Worm (Caenorhabditis elegans) whole organism, L2 larva: ENCODE results near the gene C23G10.10.
A peak's percentile ranks its signal among the peaks of the same experiment; 100 is the strongest.

ENCODE experiments used
- C34F6.9 ChIP-seq: fragments of 150-350 bp; optimal IDR thresholded peaks from 2 replicates; lab custom pipeline; 2014; ENCODE audit warnings: missing biosample characterization, missing genetic modification characterization
- F13H6.1 ChIP-seq: sonication (generic microtip); optimal IDR thresholded peaks from 2 replicates; lab custom pipeline; 2016; ENCODE audit warnings: missing genetic modification characterization, missing compliant biosample characterization
- R02D3.7 ChIP-seq: fragments of 150-350 bp; optimal IDR thresholded peaks from 2 replicates; lab custom pipeline; 2014; ENCODE audit warnings: missing biosample characterization, missing genetic modification characterization
- Y55F3AM.14 ChIP-seq: fragments of 200-800 bp; sonication (Bioruptor generic); optimal IDR thresholded peaks from 2 replicates; lab custom pipeline; 2018; ENCODE audit warnings: mild to moderate bottlenecking, missing genetic modification characterization, missing compliant biosample characterization
- ZK546.5 ChIP-seq: sonication (generic microtip); optimal IDR thresholded peaks from 2 replicates; lab custom pipeline; 2017; ENCODE audit warnings: missing biosample characterization, missing genetic modification characterization
- alr-1 ChIP-seq: fragments of 150-350 bp; optimal IDR thresholded peaks from 2 replicates; lab custom pipeline; 2014; ENCODE audit warnings: missing biosample characterization, missing genetic modification characterization
- aly-2 ChIP-seq: fragments of 150-350 bp; optimal IDR thresholded peaks from 2 replicates; lab custom pipeline; 2014; ENCODE audit warnings: missing biosample characterization, missing genetic modification characterization
- ama-1 ChIP-seq: fragments of 150-350 bp; optimal IDR thresholded peaks from 2 replicates; lab custom pipeline; 2018; ENCODE audit warnings: inconsistent platforms
- blmp-1 ChIP-seq: sonication (generic microtip); optimal IDR thresholded peaks from 2 replicates; lab custom pipeline; 2017; ENCODE audit warnings: missing genetic modification characterization, mild to moderate bottlenecking, missing compliant biosample characterization, antibody characterized with exemption, moderate library complexity; ENCODE audit not compliant: insufficient read depth
- ceh-16 ChIP-seq: fragments of 150-350 bp; optimal IDR thresholded peaks from 2 replicates; lab custom pipeline; 2014; ENCODE audit warnings: missing biosample characterization, missing genetic modification characterization
- ceh-82 ChIP-seq: fragments of 150-350 bp; optimal IDR thresholded peaks from 2 replicates; lab custom pipeline; 2014; ENCODE audit warnings: missing biosample characterization, missing genetic modification characterization
- crh-2 ChIP-seq: sonication (generic microtip); optimal IDR thresholded peaks from 2 replicates; lab custom pipeline; 2017; ENCODE audit warnings: missing biosample characterization, missing genetic modification characterization
- dmd-4 ChIP-seq: sonication (generic microtip); optimal IDR thresholded peaks from 2 replicates; lab custom pipeline; 2017; ENCODE audit warnings: missing biosample characterization, missing genetic modification characterization
- egl-27 ChIP-seq: sonication (generic microtip); optimal IDR thresholded peaks from 3 replicates; lab custom pipeline; 2017; ENCODE audit warnings: missing biosample characterization, missing genetic modification reagents, missing genetic modification characterization
- elt-1 ChIP-seq: fragments of 150-350 bp; optimal IDR thresholded peaks from 2 replicates; lab custom pipeline; 2014; ENCODE audit warnings: missing biosample characterization, missing genetic modification characterization
- elt-3 ChIP-seq: sonication (generic microtip); optimal IDR thresholded peaks from 2 replicates; lab custom pipeline; 2017; ENCODE audit warnings: missing biosample characterization, missing genetic modification characterization
- fos-1 ChIP-seq: fragments of 150-350 bp; optimal IDR thresholded peaks from 2 replicates; lab custom pipeline; 2014; ENCODE audit warnings: missing biosample characterization, missing genetic modification characterization
- gmeb-1 ChIP-seq: fragments of 150-350 bp; optimal IDR thresholded peaks from 2 replicates; lab custom pipeline; 2014; ENCODE audit warnings: missing biosample characterization, missing genetic modification characterization
- lin-11 ChIP-seq: fragments of 150-350 bp; sonication (generic microtip); optimal IDR thresholded peaks from 2 replicates; lab custom pipeline; 2014; ENCODE audit warnings: missing biosample characterization, missing genetic modification characterization, inconsistent platforms, mixed read lengths
- lin-13 ChIP-seq: fragments of 150-350 bp; optimal IDR thresholded peaks from 2 replicates; lab custom pipeline; 2014; ENCODE audit warnings: missing biosample characterization, missing genetic modification reagents, missing genetic modification characterization
- lin-39 ChIP-seq: fragments of 150-350 bp; optimal IDR thresholded peaks from 2 replicates; lab custom pipeline; 2014; ENCODE audit warnings: missing biosample characterization, missing genetic modification reagents, missing genetic modification characterization
- lsy-2 ChIP-seq, 2 experiments: fragments of 150-350 bp in 1 of 2; sonication (generic microtip) in 1 of 2; optimal IDR thresholded peaks; 2 replicates each; lab custom pipeline; 2014 to 2017; ENCODE audit warnings: missing biosample characterization in 2 of 2, missing genetic modification characterization in 2 of 2
- mab-5 ChIP-seq: fragments of 150-350 bp; optimal IDR thresholded peaks from 2 replicates; lab custom pipeline; 2014; ENCODE audit warnings: missing biosample characterization, missing genetic modification characterization
- mbf-1 ChIP-seq: sonication (generic microtip); optimal IDR thresholded peaks from 2 replicates; lab custom pipeline; 2017; ENCODE audit warnings: missing biosample characterization, missing genetic modification characterization
- mdl-1 ChIP-seq, 2 experiments: fragments of 150-350 bp in 1 of 2; sonication (generic microtip) in 1 of 2; optimal IDR thresholded peaks; 2 replicates each; lab custom pipeline; 2017; ENCODE audit warnings: missing biosample characterization in 2 of 2, missing genetic modification characterization in 2 of 2
- nhr-10 ChIP-seq: sonication (generic microtip); optimal IDR thresholded peaks from 2 replicates; lab custom pipeline; 2017; ENCODE audit warnings: missing biosample characterization, missing genetic modification characterization
- nhr-11 ChIP-seq: fragments of 150-350 bp; optimal IDR thresholded peaks from 2 replicates; lab custom pipeline; 2014; ENCODE audit warnings: missing biosample characterization, missing genetic modification characterization
- nhr-12 ChIP-seq: fragments of 150-350 bp; optimal IDR thresholded peaks from 2 replicates; lab custom pipeline; 2014; ENCODE audit warnings: missing biosample characterization, missing genetic modification characterization
- nhr-129 ChIP-seq: fragments of 150-350 bp; optimal IDR thresholded peaks from 2 replicates; lab custom pipeline; 2014; ENCODE audit warnings: missing biosample characterization, missing genetic modification characterization
- nhr-21 ChIP-seq: fragments of 150-350 bp; optimal IDR thresholded peaks from 2 replicates; lab custom pipeline; 2014; ENCODE audit warnings: missing biosample characterization, missing genetic modification characterization
- nhr-23 ChIP-seq: fragments of 150-350 bp; optimal IDR thresholded peaks from 2 replicates; lab custom pipeline; 2014; ENCODE audit warnings: missing biosample characterization, missing genetic modification reagents, missing genetic modification characterization
- nhr-237 ChIP-seq: fragments of 150-350 bp; optimal IDR thresholded peaks from 2 replicates; lab custom pipeline; 2014; ENCODE audit warnings: missing biosample characterization, missing genetic modification characterization
- nhr-25 ChIP-seq: fragments of 150-350 bp; sonication (generic microtip); optimal IDR thresholded peaks from 3 replicates; lab custom pipeline; 2014; ENCODE audit warnings: missing biosample characterization, missing genetic modification characterization
- nhr-6 ChIP-seq: fragments of 150-350 bp; optimal IDR thresholded peaks from 2 replicates; lab custom pipeline; 2014; ENCODE audit warnings: missing biosample characterization, missing genetic modification characterization
- nhr-77 ChIP-seq: fragments of 150-350 bp; optimal IDR thresholded peaks from 2 replicates; lab custom pipeline; 2014; ENCODE audit warnings: missing biosample characterization, missing genetic modification characterization
- peb-1 ChIP-seq: fragments of 150-350 bp; optimal IDR thresholded peaks from 2 replicates; lab custom pipeline; 2014; ENCODE audit warnings: missing biosample characterization, missing genetic modification characterization
- sem-4 ChIP-seq: fragments of 150-350 bp; optimal IDR thresholded peaks from 2 replicates; lab custom pipeline; 2014; ENCODE audit warnings: missing biosample characterization, missing genetic modification reagents, missing genetic modification characterization
- skn-1 ChIP-seq: sonication (generic microtip); optimal IDR thresholded peaks from 2 replicates; lab custom pipeline; 2017; ENCODE audit warnings: missing biosample characterization, missing genetic modification characterization
- sma-3 ChIP-seq: sonication (generic microtip); optimal IDR thresholded peaks from 2 replicates; lab custom pipeline; 2016; ENCODE audit warnings: missing genetic modification reagents, missing genetic modification characterization, missing compliant biosample characterization
- sma-9 ChIP-seq, 2 experiments: fragments of 150-350 bp in 1 of 2; sonication (generic microtip) in 1 of 2; optimal IDR thresholded peaks; 2 replicates each; lab custom pipeline; 2014 to 2016; ENCODE audit warnings: missing genetic modification characterization in 2 of 2, mild to moderate bottlenecking in 1 of 2, missing biosample characterization in 1 of 2, missing compliant biosample characterization in 1 of 2, missing genetic modification reagents in 1 of 2, moderate library complexity in 1 of 2
- snpc-4 ChIP-seq: fragments of 150-350 bp; optimal IDR thresholded peaks from 2 replicates; lab custom pipeline; 2014; ENCODE audit warnings: missing biosample characterization, missing genetic modification characterization
- unc-39 ChIP-seq: fragments of 150-350 bp; optimal IDR thresholded peaks from 2 replicates; lab custom pipeline; 2014; ENCODE audit warnings: missing biosample characterization, missing genetic modification characterization
- unc-55 ChIP-seq: fragments of 150-350 bp; sonication (generic microtip); optimal IDR thresholded peaks from 3 replicates; lab custom pipeline; 2014; ENCODE audit warnings: missing biosample characterization, missing genetic modification reagents, missing genetic modification characterization
- unc-62 ChIP-seq: fragments of 150-350 bp; optimal IDR thresholded peaks from 2 replicates; lab custom pipeline; 2014; ENCODE audit warnings: missing biosample characterization, missing genetic modification reagents, missing genetic modification characterization
- zag-1 ChIP-seq: fragments of 150-350 bp; optimal IDR thresholded peaks from 2 replicates; lab custom pipeline; 2014; ENCODE audit warnings: missing biosample characterization, missing genetic modification characterization
- ztf-1 ChIP-seq: fragments of 200-800 bp; sonication (Bioruptor generic); conservative IDR thresholded peaks from 2 replicates; pipeline ENCODE4 v1.3.6; 2022; ENCODE audit warnings: missing genetic modification characterization, missing compliant biosample characterization
- ztf-11 ChIP-seq: sonication (generic microtip); optimal IDR thresholded peaks from 2 replicates; lab custom pipeline; 2017; ENCODE audit warnings: missing biosample characterization, missing genetic modification characterization
- ztf-4 ChIP-seq: fragments of 150-350 bp; optimal IDR thresholded peaks from 2 replicates; lab custom pipeline; 2014; ENCODE audit warnings: missing biosample characterization, missing genetic modification characterization

Gene C23G10.10

DNA sequence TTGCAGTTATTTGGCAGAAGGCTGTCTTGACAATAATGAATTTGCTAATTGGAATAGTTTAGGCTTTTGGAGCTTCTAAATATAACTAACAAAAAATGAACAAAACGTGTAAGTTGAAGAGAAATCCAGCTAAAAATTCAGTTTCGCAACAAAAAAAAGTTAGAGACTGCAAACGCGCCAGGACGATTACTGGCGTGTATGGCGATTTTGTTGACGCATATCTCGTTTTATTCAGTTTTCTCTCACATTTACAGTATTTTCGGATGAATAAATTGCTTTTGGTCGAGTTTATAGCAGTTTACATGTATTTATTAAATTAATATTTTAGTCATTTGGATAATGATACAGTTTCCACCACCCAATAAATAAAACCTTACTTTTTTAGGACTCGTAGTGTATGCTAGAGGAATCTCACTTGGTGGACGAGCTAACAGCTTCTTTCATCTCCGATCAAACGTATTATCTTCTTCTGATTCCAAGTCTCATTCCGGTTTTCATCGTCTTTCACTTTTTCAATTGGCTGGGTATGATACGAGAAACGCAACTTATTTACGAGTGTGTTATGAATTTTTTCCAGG is 40.7 kb downstream of the C23G10.10 start, which contains the start of the genes abcf-3 and F42A10.5:
Gene abcf-3, plus strand, starts transcription at position 384 of the 578 bp plus-strand sequence.
Gene F42A10.5, minus strand, starts transcription at position 458 of the 578 bp plus-strand sequence.
- no peak for TF ChIP-seq lin-11 (tag; lab: Kevin White, UChicago)
- TF ChIP-seq snpc-4 (tag; lab: Kevin White, UChicago) = no peak
- no peak for TF ChIP-seq unc-62
- no peak for TF ChIP-seq alr-1
- peak; percentile 17 for TF ChIP-seq fos-1 (tag; lab: Kevin White, UChicago)
- TF ChIP-seq egl-27 = no peak
- TF ChIP-seq mbf-1 (tag; lab: Kevin White, UChicago) = no peak
- TF ChIP-seq C34F6.9 = peak; percentile 90
- TF ChIP-seq nhr-25 (tag; lab: Kevin White, UChicago) = no peak
- peak; percentile 38 for TF ChIP-seq nhr-77 (tag; lab: Kevin White, UChicago)
- TF ChIP-seq blmp-1 = no peak
- TF ChIP-seq aly-2 = no peak
- TF ChIP-seq ceh-16 (tag; lab: Kevin White, UChicago) = no peak
- peak; percentile 65 for TF ChIP-seq lin-13 (GFP tag; lab: Kevin White, UChicago)
- TF ChIP-seq Y55F3AM.14 (GFP tag; lab: Kevin White, UChicago) = no peak
- no peak for TF ChIP-seq skn-1 (tag; lab: Kevin White, UChicago)
- peak; percentile 66 for TF ChIP-seq mab-5
- TF ChIP-seq mdl-1 (tag; optimal IDR thresholded peaks at IDR 0.05; lab: Kevin White, UChicago) = no peak
- peak; percentile 17 for TF ChIP-seq ztf-4 (tag; lab: Kevin White, UChicago)
- TF ChIP-seq ceh-82 (tag; lab: Kevin White, UChicago) = no peak
- peak; percentile 80 for TF ChIP-seq crh-2 (tag; lab: Kevin White, UChicago)
- TF ChIP-seq peb-1 (tag; lab: Kevin White, UChicago) = no peak
- TF ChIP-seq sem-4 (tag; lab: Kevin White, UChicago) = peak; percentile 28
- TF ChIP-seq nhr-6 = peak; percentile 46
- TF ChIP-seq ztf-1 = no peak
- no peak for TF ChIP-seq lin-39 (tag; lab: Kevin White, UChicago)
- peak; percentile 79 to 89 for TF ChIP-seq lsy-2 (tag; optimal IDR thresholded peaks at IDR 0.05; lab: Kevin White, UChicago)
- TF ChIP-seq ztf-11 = no peak
- no peak for TF ChIP-seq ZK546.5
- no peak for TF ChIP-seq elt-3 (tag; lab: Kevin White, UChicago)
- no peak for TF ChIP-seq ama-1 (lab: Kevin White, UChicago)
- TF ChIP-seq nhr-23 (tag; lab: Kevin White, UChicago) = no peak
- peak; percentile 70 for TF ChIP-seq nhr-129 (tag; lab: Kevin White, UChicago)
- peak; percentile 78 for TF ChIP-seq gmeb-1 (tag; lab: Kevin White, UChicago)
- TF ChIP-seq unc-55 = no peak
- no peak for TF ChIP-seq R02D3.7 (tag; lab: Kevin White, UChicago)
- TF ChIP-seq F13H6.1 (tag; lab: Kevin White, UChicago) = peak; percentile 50
- TF ChIP-seq unc-39 = no peak
- no peak for TF ChIP-seq nhr-12 (tag; lab: Kevin White, UChicago)
- peak; percentile 67 for TF ChIP-seq sma-9 (GFP tag; optimal IDR thresholded peaks at IDR 0.05; lab: Kevin White, UChicago)
- TF ChIP-seq sma-9 (tag; optimal IDR thresholded peaks at IDR 0.05; lab: Kevin White, UChicago) = no peak
- TF ChIP-seq nhr-21 (tag; lab: Kevin White, UChicago) = peak; percentile 57
- no peak for TF ChIP-seq zag-1 (tag; lab: Kevin White, UChicago)
- TF ChIP-seq sma-3 (GFP tag; lab: Kevin White, UChicago) = peak; percentile 42
- TF ChIP-seq nhr-10 (tag; lab: Kevin White, UChicago) = no peak
- TF ChIP-seq nhr-11 (tag; lab: Kevin White, UChicago) = no peak
- no peak for TF ChIP-seq elt-1 (tag; lab: Kevin White, UChicago)
- TF ChIP-seq nhr-237 = no peak
- TF ChIP-seq dmd-4 (tag; lab: Kevin White, UChicago) = no peak
